Worm (Caenorhabditis elegans) whole organism, L1 larva: ENCODE results near the gene vit-4.

Experiments
- C34B4.2 ChIP-seq: sonication (generic microtip); optimal IDR thresholded peaks from 2 replicates; lab custom pipeline; 2017; ENCODE audit warnings: mild to moderate bottlenecking, missing genetic modification characterization, missing compliant biosample characterization
- blmp-1 ChIP-seq: fragments of 150-350 bp; optimal IDR thresholded peaks from 2 replicates; lab custom pipeline; 2014; ENCODE audit warnings: missing biosample characterization, missing genetic modification characterization
- ceh-63 ChIP-seq: fragments of 200-800 bp; sonication (Bioruptor generic); optimal IDR thresholded peaks from 2 replicates; lab custom pipeline; 2018; ENCODE audit warnings: mild to moderate bottlenecking, missing genetic modification characterization, missing compliant biosample characterization
- ceh-88 ChIP-seq: fragments of 200-800 bp; sonication (Bioruptor generic); IDR thresholded peaks from 2 replicates; pipeline ENCODE4 v1.3.6; 2022; ENCODE audit warnings: missing genetic modification characterization, missing compliant biosample characterization
- ces-1 ChIP-seq: fragments of 150-350 bp; optimal IDR thresholded peaks from 2 replicates; lab custom pipeline; 2014; ENCODE audit warnings: missing biosample characterization, missing genetic modification reagents, missing genetic modification characterization
- dpl-1 ChIP-seq, 3 experiments: fragments of 150-350 bp in 2 of 3; sonication (generic microtip) in 1 of 3; optimal IDR thresholded peaks; 2 replicates each; lab custom pipeline; 2014 to 2017; ENCODE audit warnings: missing biosample characterization in 3 of 3, missing genetic modification characterization in 3 of 3, missing genetic modification reagents in 3 of 3
- dsc-1 ChIP-seq: sonication (generic microtip); optimal IDR thresholded peaks from 2 replicates; lab custom pipeline; 2016; ENCODE audit warnings: mild to moderate bottlenecking, missing genetic modification characterization, missing compliant biosample characterization
- efl-1 ChIP-seq, 4 experiments: fragments of 150-350 bp; optimal IDR thresholded peaks in 3 of 4; peaks in 1 of 4; 1 replicate in 1 of 4; 2 replicates in 3 of 4; lab custom pipeline; 2014; ENCODE audit warnings: missing biosample characterization in 2 of 4, missing genetic modification characterization in 2 of 4, missing genetic modification reagents in 2 of 4
- elt-2 ChIP-seq: sonication (generic microtip); optimal IDR thresholded peaks from 2 replicates; lab custom pipeline; 2016; ENCODE audit warnings: missing genetic modification characterization, mild to moderate bottlenecking, inconsistent platforms, missing compliant biosample characterization, missing genetic modification reagents
- elt-3 ChIP-seq, 6 experiments: fragments of 150-350 bp in 1 of 6; sonication (generic microtip); optimal IDR thresholded peaks; 2 replicates each; lab custom pipeline; 2017 to 2018; ENCODE audit warnings: missing biosample characterization in 6 of 6, missing genetic modification characterization in 6 of 6, inconsistent platforms in 1 of 6
- fkh-8 ChIP-seq: sonication (generic microtip); optimal IDR thresholded peaks from 2 replicates; lab custom pipeline; 2016; ENCODE audit warnings: mild to moderate bottlenecking, missing genetic modification characterization, missing compliant biosample characterization
- fos-1 ChIP-seq: fragments of 150-350 bp; optimal IDR thresholded peaks from 2 replicates; lab custom pipeline; 2014; ENCODE audit warnings: missing biosample characterization, missing genetic modification characterization
- hlh-17 ChIP-seq: fragments of 200-800 bp; sonication (Bioruptor generic); optimal IDR thresholded peaks from 2 replicates; lab custom pipeline; 2018; ENCODE audit warnings: missing genetic modification characterization, mild to moderate bottlenecking, missing compliant biosample characterization, moderate library complexity, borderline replicate concordance
- isw-1 ChIP-seq: fragments of 200-800 bp; sonication (Bioruptor generic); IDR thresholded peaks from 2 replicates; pipeline ENCODE4 v1.3.6; 2022; ENCODE audit warnings: missing genetic modification characterization, missing compliant biosample characterization
- lin-13 ChIP-seq: fragments of 150-350 bp; optimal IDR thresholded peaks from 2 replicates; lab custom pipeline; 2014; ENCODE audit warnings: missing biosample characterization, missing genetic modification reagents, missing genetic modification characterization
- lin-14 ChIP-seq: fragments of 200-800 bp; sonication (Bioruptor generic); optimal IDR thresholded peaks from 2 replicates; lab custom pipeline; 2018; ENCODE audit warnings: mild to moderate bottlenecking, missing genetic modification characterization, moderate library complexity, missing compliant biosample characterization
- lin-15B ChIP-seq: fragments of 150-350 bp; sonication (generic microtip); optimal IDR thresholded peaks from 3 replicates; lab custom pipeline; 2014; ENCODE audit warnings: missing biosample characterization, missing genetic modification characterization
- lsy-2 ChIP-seq, 2 experiments: fragments of 150-350 bp; optimal IDR thresholded peaks; 2 replicates each; lab custom pipeline; 2014; ENCODE audit warnings: missing biosample characterization in 2 of 2, missing genetic modification characterization in 2 of 2
- nhr-19 ChIP-seq: fragments of 200-800 bp; sonication (Bioruptor generic); conservative IDR thresholded peaks from 2 replicates; pipeline ENCODE4 v1.3.6; 2022; ENCODE audit warnings: missing genetic modification characterization, missing compliant biosample characterization
- nhr-20 ChIP-seq: sonication (generic microtip); optimal IDR thresholded peaks from 2 replicates; lab custom pipeline; 2016; ENCODE audit warnings: mild to moderate bottlenecking, missing genetic modification characterization, missing compliant biosample characterization
- nhr-237 ChIP-seq: fragments of 150-350 bp; optimal IDR thresholded peaks from 2 replicates; lab custom pipeline; 2014; ENCODE audit warnings: missing biosample characterization, missing genetic modification characterization
- nhr-71 ChIP-seq: sonication (generic microtip); optimal IDR thresholded peaks from 2 replicates; lab custom pipeline; 2016; ENCODE audit warnings: mild to moderate bottlenecking, missing genetic modification characterization, moderate library complexity, missing compliant biosample characterization
- nhr-76 ChIP-seq: sonication (generic microtip); optimal IDR thresholded peaks from 2 replicates; lab custom pipeline; 2017; ENCODE audit warnings: missing biosample characterization, missing genetic modification characterization
- nhr-84 ChIP-seq: sonication (generic microtip); optimal IDR thresholded peaks from 2 replicates; lab custom pipeline; 2017; ENCODE audit warnings: missing biosample characterization, missing genetic modification characterization
- nhr-90 ChIP-seq: sonication (generic microtip); optimal IDR thresholded peaks from 2 replicates; lab custom pipeline; 2016; ENCODE audit warnings: mild to moderate bottlenecking, missing genetic modification characterization, missing compliant biosample characterization; ENCODE audit not compliant: poor library complexity
- pag-3 ChIP-seq: sonication (generic microtip); optimal IDR thresholded peaks from 2 replicates; lab custom pipeline; 2017; ENCODE audit warnings: missing genetic modification characterization, mild to moderate bottlenecking, missing compliant biosample characterization, antibody characterized with exemption, borderline replicate concordance; ENCODE audit not compliant: insufficient read depth
- pqm-1 ChIP-seq: sonication (generic microtip); optimal IDR thresholded peaks from 3 replicates; lab custom pipeline; 2017; ENCODE audit warnings: missing biosample characterization, missing genetic modification characterization
- rnt-1 ChIP-seq: sonication (generic microtip); optimal IDR thresholded peaks from 2 replicates; lab custom pipeline; 2016; ENCODE audit warnings: mild to moderate bottlenecking, missing genetic modification characterization, moderate library complexity, missing compliant biosample characterization
- snu-23 ChIP-seq: sonication (generic microtip); optimal IDR thresholded peaks from 2 replicates; lab custom pipeline; 2016; ENCODE audit warnings: missing genetic modification characterization, missing compliant biosample characterization
- sox-4 ChIP-seq: sonication (generic microtip); optimal IDR thresholded peaks from 2 replicates; lab custom pipeline; 2016; ENCODE audit warnings: missing genetic modification characterization, missing compliant biosample characterization
- sup-37 ChIP-seq: fragments of 200-800 bp; sonication (Bioruptor generic); optimal IDR thresholded peaks from 2 replicates; lab custom pipeline; 2018; ENCODE audit warnings: mild to moderate bottlenecking, missing genetic modification characterization, missing compliant biosample characterization
- unc-30 ChIP-seq: sonication (generic microtip); optimal IDR thresholded peaks from 2 replicates; lab custom pipeline; 2017; ENCODE audit warnings: missing biosample characterization, missing genetic modification characterization
- unc-86 ChIP-seq: sonication (generic microtip); optimal IDR thresholded peaks from 2 replicates; lab custom pipeline; 2016; ENCODE audit warnings: missing genetic modification characterization, missing compliant biosample characterization
- xbp-1 ChIP-seq: sonication (generic microtip); optimal IDR thresholded peaks from 2 replicates; lab custom pipeline; 2016; ENCODE audit warnings: missing genetic modification characterization, missing compliant biosample characterization

The vit-4 gene

DNA sequence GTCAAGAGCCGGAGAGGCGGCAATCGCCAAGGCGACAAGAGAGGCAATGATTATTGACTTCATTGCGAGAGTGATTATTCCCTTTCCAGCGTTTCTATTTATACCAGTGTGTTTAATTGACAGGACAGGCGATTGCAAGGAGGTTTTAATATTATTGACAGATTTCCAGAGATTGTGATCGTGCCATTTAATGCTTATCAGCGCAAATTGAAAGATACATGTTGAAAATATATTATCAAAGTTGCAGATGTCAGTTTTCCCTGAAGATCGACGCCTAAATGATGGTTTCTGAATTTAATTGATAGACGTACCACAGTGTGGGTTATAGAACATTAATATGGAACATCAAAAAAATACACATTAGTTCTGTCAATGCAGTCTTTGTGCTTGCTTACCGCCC, at the start of gene vit-4:
Gene vit-4 (minus strand): TSS at position 63 of the 400 bp plus-strand sequence.
- TF ChIP-seq nhr-76 (no peak), sup-37 (no peak), xbp-1 (tag; lab: Kevin White, UChicago) (no peak), dsc-1 (no peak), nhr-90 (no peak), elt-3 (tag; optimal IDR thresholded peaks at IDR 0.05; lab: Kevin White, UChicago) (no peak), lin-14 (GFP tag; lab: Kevin White, UChicago) (no peak), blmp-1 (tag; lab: Kevin White, UChicago) (no peak), dpl-1 (GFP tag; optimal IDR thresholded peaks at IDR 0.05; lab: Kevin White, UChicago) (no peak), fkh-8 (tag; lab: Kevin White, UChicago) (no peak)
- TF ChIP-seq, all 84 proteins: peak for 0

DNA sequence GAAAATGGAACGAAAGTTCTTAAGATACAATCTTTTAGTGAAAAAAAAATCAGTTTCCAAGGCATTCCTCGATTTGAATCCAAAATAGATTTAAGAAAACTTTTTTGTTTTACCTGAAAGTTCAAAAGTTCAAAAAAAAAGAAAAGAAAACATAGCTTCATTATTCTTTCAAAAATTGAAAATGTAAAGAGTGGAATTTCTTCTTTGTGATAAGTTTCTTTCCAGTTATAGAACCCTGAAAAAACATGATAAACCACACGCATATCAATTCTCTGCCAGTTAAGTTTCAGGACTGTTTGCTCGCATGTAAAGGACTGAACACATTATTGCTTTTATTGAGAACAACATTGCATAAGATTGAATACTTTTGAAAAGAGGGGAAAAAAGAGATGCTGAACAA, 48.0 kb upstream of the vit-4 start:
- no peak for TF ChIP-seq lin-13 (GFP tag; lab: Kevin White, UChicago)
- no peak for TF ChIP-seq hlh-17 (GFP tag; lab: Kevin White, UChicago)
- no peak for TF ChIP-seq ceh-63 (GFP tag; lab: Kevin White, UChicago)
- TF ChIP-seq lin-15B (tag; lab: Kevin White, UChicago): no peak
- no peak for TF ChIP-seq nhr-19 (GFP tag; lab: Robert Waterston, UW)
- TF ChIP-seq nhr-20 (tag; lab: Kevin White, UChicago): no peak
- no peak for TF ChIP-seq sox-4 (tag; lab: Kevin White, UChicago)
- TF ChIP-seq dsc-1: no peak
- no peak for TF ChIP-seq nhr-71 (tag; lab: Kevin White, UChicago)
- no peak for TF ChIP-seq ceh-88 (GFP tag; lab: Robert Waterston, UW)
- TF ChIP-seq isw-1 (GFP tag; lab: Robert Waterston, UW): no peak
- no peak for TF ChIP-seq ces-1 (GFP tag; lab: Kevin White, UChicago)

DNA sequence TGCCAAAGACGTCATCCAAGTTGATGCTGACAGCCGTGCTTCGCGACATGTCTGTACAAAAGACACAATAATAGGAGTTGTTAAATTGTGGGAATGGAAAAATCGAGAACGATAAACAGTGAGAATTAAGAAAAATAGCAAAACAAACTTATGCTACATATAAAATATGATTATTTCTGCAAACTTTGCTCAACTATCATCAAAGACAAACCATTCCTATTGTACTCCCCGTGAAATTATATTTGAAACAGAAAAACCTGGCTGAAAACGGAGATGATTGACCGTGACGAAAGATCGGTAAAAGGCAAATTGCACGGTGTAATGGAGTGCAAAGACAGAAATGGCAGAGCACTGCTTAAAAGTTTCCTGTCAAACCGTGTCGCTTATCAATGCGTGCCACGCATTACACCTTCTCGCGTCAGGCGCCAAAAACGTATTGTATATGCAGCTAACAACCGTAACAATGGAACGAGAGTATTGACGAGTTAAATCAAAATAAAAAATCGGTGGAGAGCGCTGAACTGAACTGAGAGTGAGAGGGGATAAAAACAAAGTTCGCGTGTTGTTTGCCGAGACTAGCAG, 47.4 kb upstream of the vit-4 start, which contains the start of gene C18B2.5:
Gene C18B2.5 (minus strand): TSS at position 51 of the 582 bp plus-strand sequence.
- TF ChIP-seq unc-86 (tag; lab: Kevin White, UChicago) (no peak), efl-1 (optimal IDR thresholded peaks at IDR 0.05; lab: Kevin White, UChicago) (no peak), efl-1 (GFP tag; optimal IDR thresholded peaks at IDR 0.05 in 1 of 2; lab: Kevin White, UChicago) (peak in 1 of 2 experiments; percentile 72), elt-2 (tag; lab: Kevin White, UChicago) (peak; percentile 35)

DNA sequence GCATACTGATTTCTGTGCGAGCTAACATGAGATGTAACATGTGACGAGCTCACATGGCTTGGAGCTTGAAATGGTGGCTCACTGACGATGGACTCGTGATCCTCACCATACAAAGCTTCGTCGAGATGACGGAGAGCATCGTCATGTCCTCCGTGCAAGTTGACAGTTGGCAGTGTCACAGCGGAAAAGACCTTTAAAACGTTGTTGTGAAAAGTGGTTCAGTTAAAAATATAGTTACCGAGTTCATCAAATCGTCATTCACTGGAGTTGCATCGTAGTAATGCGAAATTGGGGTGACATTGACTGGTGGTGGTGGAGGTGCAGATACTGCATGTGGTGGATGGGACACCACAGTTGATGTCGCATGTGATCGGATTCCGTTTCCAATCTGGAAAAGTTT, 46.7 kb upstream of the vit-4 start:
- no peak for TF ChIP-seq pqm-1 (tag; lab: Kevin White, UChicago)
- TF ChIP-seq nhr-84 (tag; lab: Kevin White, UChicago): no peak
- TF ChIP-seq ces-1 (GFP tag; lab: Kevin White, UChicago): no peak
- no peak for TF ChIP-seq lsy-2 (tag; optimal IDR thresholded peaks at IDR 0.05; lab: Kevin White, UChicago)
- no peak for TF ChIP-seq ceh-63 (GFP tag; lab: Kevin White, UChicago)
- no peak for TF ChIP-seq unc-86 (tag; lab: Kevin White, UChicago)
- TF ChIP-seq rnt-1 (tag; lab: Kevin White, UChicago): no peak
- TF ChIP-seq dpl-1 (GFP tag; optimal IDR thresholded peaks at IDR 0.05; lab: Kevin White, UChicago): no peak
- no peak for TF ChIP-seq snu-23 (GFP tag; lab: Kevin White, UChicago)
- no peak for TF ChIP-seq C34B4.2 (tag; lab: Kevin White, UChicago)
- no peak for TF ChIP-seq unc-30 (tag; lab: Kevin White, UChicago)
- TF ChIP-seq hlh-17 (GFP tag; lab: Kevin White, UChicago): no peak
- TF ChIP-seq elt-2 (tag; lab: Kevin White, UChicago): no peak
- TF ChIP-seq fos-1 (tag; lab: Kevin White, UChicago): no peak
- TF ChIP-seq pag-3: no peak
- TF ChIP-seq elt-3 (tag; optimal IDR thresholded peaks at IDR 0.05; lab: Kevin White, UChicago): no peak
- no peak for TF ChIP-seq efl-1 (optimal IDR thresholded peaks at IDR 0.05; lab: Kevin White, UChicago)
- no peak for TF ChIP-seq efl-1 (GFP tag; optimal IDR thresholded peaks at IDR 0.05 in 1 of 2; lab: Kevin White, UChicago)
- TF ChIP-seq nhr-237 (tag; lab: Kevin White, UChicago): no peak
